Worm (Caenorhabditis elegans): ENCODE data around the gene F35G12.7.

- TF ChIP-seq tbx-2 (tag; optimal IDR thresholded peaks at IDR 0.05) (no peak), ceh-48 (tag; optimal IDR thresholded peaks at IDR 0.05) (no peak), elt-2 (tag; optimal IDR thresholded peaks at IDR 0.05) (no peak), K02D7.2 (tag; optimal IDR thresholded peaks at IDR 0.05) (no peak), ceh-24 (tag; optimal IDR thresholded peaks at IDR 0.05) (no peak), lin-11 (tag; optimal IDR thresholded peaks at IDR 0.05) (no peak), ceh-45 (GFP tag; IDR thresholded peaks at IDR 0.05) (no peak), ceh-22 (tag; optimal IDR thresholded peaks at IDR 0.05) (no peak), pag-3 (tag; optimal IDR thresholded peaks at IDR 0.05; ENCODE audit: borderline replicate concordance) (no peak), ceh-31 (tag; optimal IDR thresholded peaks at IDR 0.05) (no peak), tbx-7 (tag; optimal IDR thresholded peaks at IDR 0.05) (no peak), hlh-30 (tag; optimal IDR thresholded peaks at IDR 0.05; ENCODE audit: insufficient read depth) (no peak)
Measured at ce11 chrIII:4593098-4593697, 6.1 kb upstream of the F35G12.7 start, which contains the start of gene erh-2.
